Worm (Caenorhabditis elegans): ENCODE measurements around the gene skpo-3.

The skpo-3 gene

ce11 chrII:7280584-7280983, 34.9 kb downstream of the skpo-3 start:
- TF ChIP-seq nhr-80 (tag; optimal IDR thresholded peaks at IDR 0.05), result peak; percentile 84
- TF ChIP-seq lag-1 (GFP tag; IDR thresholded peaks at IDR 0.05), result no peak
- TF ChIP-seq cebp-1 (GFP tag; IDR thresholded peaks at IDR 0.05), result no peak
- peak; percentile 38 for TF ChIP-seq cebp-1 (tag; optimal IDR thresholded peaks at IDR 0.05)
- peak; percentile 36 for TF ChIP-seq unc-62 (GFP tag; optimal IDR thresholded peaks at IDR 0.05)

- TF ChIP-seq lir-1 (GFP tag; conservative IDR thresholded peaks at IDR 0.05), result no peak
- no peak for TF ChIP-seq hmg-20 (GFP tag; IDR thresholded peaks at IDR 0.05)
- no peak for TF ChIP-seq bed-1 (GFP tag; IDR thresholded peaks at IDR 0.05)
- TF ChIP-seq lsy-27 (tag; optimal IDR thresholded peaks at IDR 0.05; ENCODE audit: borderline replicate concordance, insufficient read depth), result no peak
- no peak for TF ChIP-seq madf-10 (tag; optimal IDR thresholded peaks at IDR 0.05)
- TF ChIP-seq F55B11.4 (tag; optimal IDR thresholded peaks at IDR 0.05; ENCODE audit: borderline replicate concordance, insufficient read depth), result no peak
- no peak for TF ChIP-seq F57A8.1 (GFP tag; optimal IDR thresholded peaks at IDR 0.05)
Measured at ce11 chrII:7283063-7283462, 37.4 kb downstream of the skpo-3 start.

ce11 chrII:7287140-7287539, 41.5 kb downstream of the skpo-3 start:
- TF ChIP-seq F39B2.1 (GFP tag; IDR thresholded peaks at IDR 0.05), result no peak
- no peak for TF ChIP-seq die-1 (tag; optimal IDR thresholded peaks at IDR 0.05)
- TF ChIP-seq sptf-2 (GFP tag; optimal IDR thresholded peaks at IDR 0.05), result no peak
- TF ChIP-seq F23B12.7 (tag; optimal IDR thresholded peaks at IDR 0.05; ENCODE audit: insufficient read depth), result no peak
- peak; percentile 57 for TF ChIP-seq nhr-80 (tag; optimal IDR thresholded peaks at IDR 0.05)
- peak; percentile 44 for TF ChIP-seq ztf-22 (GFP tag; optimal IDR thresholded peaks at IDR 0.05)
- no peak for TF ChIP-seq nhr-120 (GFP tag; IDR thresholded peaks at IDR 0.05)
- peak; percentile 82 for TF ChIP-seq unc-62 (GFP tag; optimal IDR thresholded peaks at IDR 0.05)
- no peak for TF ChIP-seq ZK185.1 (tag; optimal IDR thresholded peaks at IDR 0.05; ENCODE audit: poor library complexity, severe bottlenecking)
- peak; percentile 7 for TF ChIP-seq atf-7 (tag; optimal IDR thresholded peaks at IDR 0.05)
- TF ChIP-seq cebp-1 (GFP tag; IDR thresholded peaks at IDR 0.05), result peak; percentile 79
- peak; percentile 80 for TF ChIP-seq cebp-1 (tag; optimal IDR thresholded peaks at IDR 0.05)
- TF ChIP-seq dox-1 (GFP tag; IDR thresholded peaks at IDR 0.05), result 0 out of 2 replicates have a peak, but pooled peaks have one; percentile 28
- no peak for TF ChIP-seq lin-54 (GFP tag; optimal IDR thresholded peaks at IDR 0.05)

ce11 chrII:7287709-7288108, 42.0 kb downstream of the skpo-3 start:
- no peak for TF ChIP-seq pbrm-1 (GFP tag; IDR thresholded peaks at IDR 0.05)
- TF ChIP-seq ztf-26 (tag; optimal IDR thresholded peaks at IDR 0.05), result peak; percentile 4
- TF ChIP-seq repo-1 (tag; optimal IDR thresholded peaks at IDR 0.05), result no peak
- peak; percentile 84 for TF ChIP-seq cebp-1 (GFP tag; IDR thresholded peaks at IDR 0.05)
- TF ChIP-seq cebp-1 (tag; optimal IDR thresholded peaks at IDR 0.05), result peak; percentile 90
- TF ChIP-seq F23B12.7 (tag; optimal IDR thresholded peaks at IDR 0.05; ENCODE audit: insufficient read depth), result no peak
- peak; percentile 87 for TF ChIP-seq unc-62 (GFP tag; optimal IDR thresholded peaks at IDR 0.05)
- TF ChIP-seq snpc-1.1 (tag; optimal IDR thresholded peaks at IDR 0.05; ENCODE audit: insufficient read depth), result no peak
- TF ChIP-seq somi-1 (GFP tag; optimal IDR thresholded peaks at IDR 0.05), result peak; percentile 12
- TF ChIP-seq madf-6 (GFP tag; IDR thresholded peaks at IDR 0.05), result no peak
- no peak for TF ChIP-seq ceh-91 (GFP tag; IDR thresholded peaks at IDR 0.05)
- no peak for TF ChIP-seq attf-6 (GFP tag; IDR thresholded peaks at IDR 0.05)

ce11 chrII:7289923-7290476, 44.3 kb downstream of the skpo-3 start, which contains the start of gene C30G12.2:
TSS of gene C30G12.2 (plus strand) at chrII:7290426.
- no peak for TF ChIP-seq B0336.3 (GFP tag; IDR thresholded peaks at IDR 0.05)
- peak; percentile 34 for TF ChIP-seq ets-4 (GFP tag; optimal IDR thresholded peaks at IDR 0.05)
- TF ChIP-seq pha-4 (tag; optimal IDR thresholded peaks at IDR 0.05), result no peak
- peak; percentile 51 for TF ChIP-seq atf-7 (tag; optimal IDR thresholded peaks at IDR 0.05)
- peak; percentile 24 for TF ChIP-seq ztf-22 (GFP tag; optimal IDR thresholded peaks at IDR 0.05)
- peak; percentile 32 for TF ChIP-seq tbp1 (GFP tag; optimal IDR thresholded peaks at IDR 0.05)
- peak in 1 of 2 experiments; percentile 72 for TF ChIP-seq let-607 (tag; optimal IDR thresholded peaks at IDR 0.05)
- TF ChIP-seq unc-62 (GFP tag; optimal IDR thresholded peaks at IDR 0.05), result peak; percentile 96
- TF ChIP-seq tbx-9 (tag; optimal IDR thresholded peaks at IDR 0.05; ENCODE audit: borderline replicate concordance), result no peak
- TF ChIP-seq nhr-80 (tag; optimal IDR thresholded peaks at IDR 0.05), result peak; percentile 93
- TF ChIP-seq nfyb-1 (GFP tag; IDR thresholded peaks at IDR 0.05), result no peak

All from whole organism, young adult.